Worm (Caenorhabditis elegans) whole organism, mixed stage, embryonic: Measurements from ENCODE around the gene Y38H8A.7.

Source experiments
- ham-2 ChIP-seq: fragments of 200-800 bp; sonication (Bioruptor generic); optimal IDR thresholded peaks from 2 replicates; lab custom pipeline; 2018; ENCODE audit warnings: mild to moderate bottlenecking, missing genetic modification characterization, missing compliant biosample characterization
- lin-13 ChIP-seq: fragments of 150-350 bp; optimal IDR thresholded peaks from 2 replicates; lab custom pipeline; 2014; ENCODE audit warnings: missing biosample characterization, missing genetic modification characterization
- mls-2 ChIP-seq: sonication (generic microtip); optimal IDR thresholded peaks from 2 replicates; lab custom pipeline; 2016; ENCODE audit warnings: mild to moderate bottlenecking, missing genetic modification characterization, moderate library complexity, missing compliant biosample characterization
- nhr-28 ChIP-seq: fragments of 150-350 bp; optimal IDR thresholded peaks from 2 replicates; lab custom pipeline; 2014; ENCODE audit warnings: missing biosample characterization, missing genetic modification characterization
- unc-39 ChIP-seq: fragments of 150-350 bp; optimal IDR thresholded peaks from 2 replicates; lab custom pipeline; 2014; ENCODE audit warnings: missing biosample characterization, missing genetic modification characterization

- TF ChIP-seq lin-13 = no peak
- TF ChIP-seq nhr-28 = no peak
- TF ChIP-seq ham-2 (GFP tag; lab: Kevin White, UChicago) = no peak
- TF ChIP-seq unc-39 (tag; lab: Kevin White, UChicago) = no peak
- TF ChIP-seq mls-2 (tag; lab: Kevin White, UChicago) = no peak
Measured at ce11 chrIV:13483596-13483995, 28.3 kb downstream of the Y38H8A.7 start.
